Worm (Caenorhabditis elegans) whole organism, L2 larva: ENCODE measurements around the gene F59B2.3.
"Not testable (repeated sequence)": the region's sequence is repeated elsewhere in the genome, so short reads cannot be mapped to it uniquely, and the experiment has no call there.

Source experiments
- F13H6.1 ChIP-seq: sonication (generic microtip); optimal IDR thresholded peaks from 2 replicates; lab custom pipeline; 2016; ENCODE audit warnings: missing genetic modification characterization, missing compliant biosample characterization
- ZK546.5 ChIP-seq: sonication (generic microtip); optimal IDR thresholded peaks from 2 replicates; lab custom pipeline; 2017; ENCODE audit warnings: missing biosample characterization, missing genetic modification characterization
- alr-1 ChIP-seq: fragments of 150-350 bp; optimal IDR thresholded peaks from 2 replicates; lab custom pipeline; 2014; ENCODE audit warnings: missing biosample characterization, missing genetic modification characterization
- ceh-16 ChIP-seq: fragments of 150-350 bp; optimal IDR thresholded peaks from 2 replicates; lab custom pipeline; 2014; ENCODE audit warnings: missing biosample characterization, missing genetic modification characterization
- crh-2 ChIP-seq: sonication (generic microtip); optimal IDR thresholded peaks from 2 replicates; lab custom pipeline; 2017; ENCODE audit warnings: missing biosample characterization, missing genetic modification characterization
- dmd-4 ChIP-seq: sonication (generic microtip); optimal IDR thresholded peaks from 2 replicates; lab custom pipeline; 2017; ENCODE audit warnings: missing biosample characterization, missing genetic modification characterization
- egl-27 ChIP-seq: sonication (generic microtip); optimal IDR thresholded peaks from 3 replicates; lab custom pipeline; 2017; ENCODE audit warnings: missing biosample characterization, missing genetic modification reagents, missing genetic modification characterization
- elt-1 ChIP-seq: fragments of 150-350 bp; optimal IDR thresholded peaks from 2 replicates; lab custom pipeline; 2014; ENCODE audit warnings: missing biosample characterization, missing genetic modification characterization
- fos-1 ChIP-seq: fragments of 150-350 bp; optimal IDR thresholded peaks from 2 replicates; lab custom pipeline; 2014; ENCODE audit warnings: missing biosample characterization, missing genetic modification characterization
- gmeb-1 ChIP-seq: fragments of 150-350 bp; optimal IDR thresholded peaks from 2 replicates; lab custom pipeline; 2014; ENCODE audit warnings: missing biosample characterization, missing genetic modification characterization
- lin-11 ChIP-seq: fragments of 150-350 bp; sonication (generic microtip); optimal IDR thresholded peaks from 2 replicates; lab custom pipeline; 2014; ENCODE audit warnings: missing biosample characterization, missing genetic modification characterization, inconsistent platforms, mixed read lengths
- lin-13 ChIP-seq: fragments of 150-350 bp; optimal IDR thresholded peaks from 2 replicates; lab custom pipeline; 2014; ENCODE audit warnings: missing biosample characterization, missing genetic modification reagents, missing genetic modification characterization
- lsy-2 ChIP-seq, 2 experiments: fragments of 150-350 bp in 1 of 2; sonication (generic microtip) in 1 of 2; optimal IDR thresholded peaks; 2 replicates each; lab custom pipeline; 2014 to 2017; ENCODE audit warnings: missing biosample characterization in 2 of 2, missing genetic modification characterization in 2 of 2
- mab-5 ChIP-seq: fragments of 150-350 bp; optimal IDR thresholded peaks from 2 replicates; lab custom pipeline; 2014; ENCODE audit warnings: missing biosample characterization, missing genetic modification characterization
- mbf-1 ChIP-seq: sonication (generic microtip); optimal IDR thresholded peaks from 2 replicates; lab custom pipeline; 2017; ENCODE audit warnings: missing biosample characterization, missing genetic modification characterization
- nhr-12 ChIP-seq: fragments of 150-350 bp; optimal IDR thresholded peaks from 2 replicates; lab custom pipeline; 2014; ENCODE audit warnings: missing biosample characterization, missing genetic modification characterization
- nhr-129 ChIP-seq: fragments of 150-350 bp; optimal IDR thresholded peaks from 2 replicates; lab custom pipeline; 2014; ENCODE audit warnings: missing biosample characterization, missing genetic modification characterization
- nhr-21 ChIP-seq: fragments of 150-350 bp; optimal IDR thresholded peaks from 2 replicates; lab custom pipeline; 2014; ENCODE audit warnings: missing biosample characterization, missing genetic modification characterization
- nhr-237 ChIP-seq: fragments of 150-350 bp; optimal IDR thresholded peaks from 2 replicates; lab custom pipeline; 2014; ENCODE audit warnings: missing biosample characterization, missing genetic modification characterization
- nhr-77 ChIP-seq: fragments of 150-350 bp; optimal IDR thresholded peaks from 2 replicates; lab custom pipeline; 2014; ENCODE audit warnings: missing biosample characterization, missing genetic modification characterization
- peb-1 ChIP-seq: fragments of 150-350 bp; optimal IDR thresholded peaks from 2 replicates; lab custom pipeline; 2014; ENCODE audit warnings: missing biosample characterization, missing genetic modification characterization
- sem-4 ChIP-seq: fragments of 150-350 bp; optimal IDR thresholded peaks from 2 replicates; lab custom pipeline; 2014; ENCODE audit warnings: missing biosample characterization, missing genetic modification reagents, missing genetic modification characterization
- sma-9 ChIP-seq, 2 experiments: fragments of 150-350 bp in 1 of 2; sonication (generic microtip) in 1 of 2; optimal IDR thresholded peaks; 2 replicates each; lab custom pipeline; 2014 to 2016; ENCODE audit warnings: missing genetic modification characterization in 2 of 2, mild to moderate bottlenecking in 1 of 2, missing biosample characterization in 1 of 2, missing compliant biosample characterization in 1 of 2, missing genetic modification reagents in 1 of 2, moderate library complexity in 1 of 2
- snpc-4 ChIP-seq: fragments of 150-350 bp; optimal IDR thresholded peaks from 2 replicates; lab custom pipeline; 2014; ENCODE audit warnings: missing biosample characterization, missing genetic modification characterization
- unc-39 ChIP-seq: fragments of 150-350 bp; optimal IDR thresholded peaks from 2 replicates; lab custom pipeline; 2014; ENCODE audit warnings: missing biosample characterization, missing genetic modification characterization
- unc-55 ChIP-seq: fragments of 150-350 bp; sonication (generic microtip); optimal IDR thresholded peaks from 3 replicates; lab custom pipeline; 2014; ENCODE audit warnings: missing biosample characterization, missing genetic modification reagents, missing genetic modification characterization
- unc-62 ChIP-seq: fragments of 150-350 bp; optimal IDR thresholded peaks from 2 replicates; lab custom pipeline; 2014; ENCODE audit warnings: missing biosample characterization, missing genetic modification reagents, missing genetic modification characterization
- zag-1 ChIP-seq: fragments of 150-350 bp; optimal IDR thresholded peaks from 2 replicates; lab custom pipeline; 2014; ENCODE audit warnings: missing biosample characterization, missing genetic modification characterization
- ztf-1 ChIP-seq: fragments of 200-800 bp; sonication (Bioruptor generic); conservative IDR thresholded peaks from 2 replicates; pipeline ENCODE4 v1.3.6; 2022; ENCODE audit warnings: missing genetic modification characterization, missing compliant biosample characterization
- ztf-11 ChIP-seq: sonication (generic microtip); optimal IDR thresholded peaks from 2 replicates; lab custom pipeline; 2017; ENCODE audit warnings: missing biosample characterization, missing genetic modification characterization

Gene F59B2.3

ce11 chrIII:9010047-9010446, 10.5 kb upstream of the F59B2.3 start, which contains the start of gene F59B2.8:
Gene F59B2.8 (minus strand): TSS chrIII:9010197.
- TF ChIP-seq snpc-4 (tag; lab: Kevin White, UChicago) (no peak), gmeb-1 (tag; lab: Kevin White, UChicago) (no peak), ztf-11 (tag; lab: Kevin White, UChicago) (no peak), peb-1 (tag; lab: Kevin White, UChicago) (no peak), egl-27 (tag; lab: Kevin White, UChicago) (no peak), mbf-1 (no peak), sem-4 (tag; lab: Kevin White, UChicago) (no peak), alr-1 (no peak), unc-55 (GFP tag; lab: Kevin White, UChicago) (no peak), nhr-21 (tag; lab: Kevin White, UChicago) (no peak), mab-5 (no peak), nhr-77 (tag; lab: Kevin White, UChicago) (no peak), lin-11 (tag; lab: Kevin White, UChicago) (no peak), ZK546.5 (no peak), elt-1 (tag; lab: Kevin White, UChicago) (no peak), crh-2 (tag; lab: Kevin White, UChicago) (no peak), ztf-1 (GFP tag; lab: Robert Waterston, UW) (no peak), ceh-16 (no peak), unc-39 (tag; lab: Kevin White, UChicago) (no peak)

ce11 chrIII:9007183-9007582, 7.6 kb upstream of the F59B2.3 start:
- TF ChIP-seq F13H6.1 (tag; lab: Kevin White, UChicago) (peak; percentile 36), sma-9 (GFP tag; optimal IDR thresholded peaks at IDR 0.05; lab: Kevin White, UChicago) (peak; percentile 55), sma-9 (tag; optimal IDR thresholded peaks at IDR 0.05; lab: Kevin White, UChicago) (no peak), dmd-4 (no peak), fos-1 (tag; lab: Kevin White, UChicago) (peak; percentile 43), nhr-129 (tag; lab: Kevin White, UChicago) (peak; percentile 50)

- not testable (repeated sequence) for TF ChIP-seq gmeb-1 (tag; lab: Kevin White, UChicago); lsy-2 (tag; optimal IDR thresholded peaks at IDR 0.05; lab: Kevin White, UChicago); unc-55 (GFP tag; lab: Kevin White, UChicago)
- TF ChIP-seq, all 48 proteins: peak for 0; not testable (repeated sequence) for 48
These were observed 6.4 kb upstream of the F59B2.3 start, which contains the start of gene rab-6.1 for ce11 chrIII:9005905-9006372. Gene rab-6.1 (minus strand): TSS chrIII:9005955.

- TF ChIP-seq ceh-16 (no peak), alr-1 (no peak), nhr-12 (tag; lab: Kevin White, UChicago) (no peak), mbf-1 (no peak), nhr-129 (tag; lab: Kevin White, UChicago) (no peak), ztf-11 (tag; lab: Kevin White, UChicago) (no peak), unc-39 (tag; lab: Kevin White, UChicago) (no peak), dmd-4 (no peak), unc-62 (no peak), zag-1 (no peak)
These were observed 5.1 kb upstream of the F59B2.3 start for ce11 chrIII:9004658-9005057.

ce11 chrIII:9002545-9002944, 3.0 kb upstream of the F59B2.3 start, which contains the start of the genes F59B2.15 and zif-1:
Gene F59B2.15 (minus strand): TSS chrIII:9002645.
Gene zif-1 (plus strand): TSS chrIII:9002779.
- TF ChIP-seq snpc-4 (tag; lab: Kevin White, UChicago) (no peak), ztf-11 (tag; lab: Kevin White, UChicago) (no peak)

- TF ChIP-seq ceh-16 (no peak), lin-13 (no peak), zag-1 (no peak), nhr-77 (tag; lab: Kevin White, UChicago) (no peak), ztf-1 (GFP tag; lab: Robert Waterston, UW) (no peak)
These were observed 2.3 kb upstream of the F59B2.3 start, which contains the start of gene rpn-6.2 for ce11 chrIII:9001899-9002298. Gene rpn-6.2 (minus strand): TSS chrIII:9001999.

ce11 chrIII:9001491-9001890, 1.9 kb upstream of the F59B2.3 start:
- no peak for TF ChIP-seq nhr-237 (tag; lab: Kevin White, UChicago)
- no peak for TF ChIP-seq lin-11 (tag; lab: Kevin White, UChicago)
- TF ChIP-seq unc-39 (tag; lab: Kevin White, UChicago) = no peak
- no peak for TF ChIP-seq mab-5
- TF ChIP-seq ZK546.5 = no peak
